Fruit fly (Drosophila melanogaster) whole organism, embryonic: ENCODE measurements around the gene CG31139.
A peak's percentile ranks its signal among the peaks of the same experiment; 100 is the strongest.

Experiments used
- BEAF-32 ChIP-seq: fragments of 200-800 bp; sonication (Bioruptor generic); optimal IDR thresholded peaks from 3 replicates; lab custom pipeline; 2017; ENCODE audit warnings: missing biosample characterization, missing genetic modification characterization, mild to moderate bottlenecking, moderate library complexity, missing genetic modification reagents
- CG10543 ChIP-seq: fragments of 200-800 bp; sonication (Bioruptor generic); optimal IDR thresholded peaks from 3 replicates; lab custom pipeline; 2017; ENCODE audit warnings: missing biosample characterization, mild to moderate bottlenecking, missing genetic modification characterization, moderate library complexity
- CG10565 ChIP-seq: fragments of 200-800 bp; sonication (Bioruptor generic); optimal IDR thresholded peaks from 3 replicates; lab custom pipeline; 2016; ENCODE audit warnings: missing biosample characterization, mild to moderate bottlenecking, missing genetic modification characterization
- CG10959 ChIP-seq: fragments of 200-800 bp; sonication (Bioruptor generic); IDR thresholded peaks from 2 replicates; pipeline ENCODE4 v1.3.6; 2022; ENCODE audit warnings: missing biosample characterization, missing genetic modification characterization
- CG13287 ChIP-seq: fragments of 200-800 bp; sonication (Bioruptor generic); IDR thresholded peaks from 2 replicates; pipeline ENCODE4 v1.3.6; 2022; ENCODE audit warnings: missing biosample characterization, missing genetic modification characterization; ENCODE audit not compliant: partially characterized antibody
- CG14710 ChIP-seq: fragments of 200-800 bp; sonication (Bioruptor generic); optimal IDR thresholded peaks from 3 replicates; lab custom pipeline; 2019; ENCODE audit warnings: missing biosample characterization, mild to moderate bottlenecking, missing genetic modification characterization, moderate library complexity
- CG14860 ChIP-seq: fragments of 200-800 bp; sonication (Bioruptor generic); IDR thresholded peaks from 3 replicates; pipeline ENCODE4 v1.3.6; 2022; ENCODE audit warnings: missing biosample characterization, missing genetic modification characterization; ENCODE audit not compliant: partially characterized antibody
- CG16813 ChIP-seq: fragments of 200-800 bp; sonication (Bioruptor generic); IDR thresholded peaks from 3 replicates; pipeline ENCODE4 v1.3.6; 2022; ENCODE audit warnings: missing biosample characterization, missing genetic modification characterization; ENCODE audit not compliant: partially characterized antibody
- CG17361 ChIP-seq: fragments of 200-800 bp; sonication (Bioruptor generic); IDR thresholded peaks from 3 replicates; pipeline ENCODE4 v1.3.6; 2022; ENCODE audit warnings: missing biosample characterization, missing genetic modification characterization
- CG17568 ChIP-seq: fragments of 200-800 bp; sonication (Bioruptor generic); optimal IDR thresholded peaks from 2 replicates; lab custom pipeline; 2018; ENCODE audit warnings: missing biosample characterization, mild to moderate bottlenecking, missing genetic modification characterization, moderate library complexity
- CG2129 ChIP-seq: fragments of 200-800 bp; sonication (Bioruptor generic); IDR thresholded peaks from 2 replicates; pipeline ENCODE4 v1.3.6; 2022; ENCODE audit warnings: missing biosample characterization, missing genetic modification characterization; ENCODE audit not compliant: partially characterized antibody
- CG2199 ChIP-seq: fragments of 200-800 bp; sonication (Bioruptor generic); IDR thresholded peaks from 3 replicates; pipeline ENCODE4 v1.3.6; 2022; ENCODE audit warnings: missing biosample characterization, missing genetic modification characterization
- CG2712 ChIP-seq: fragments of 200-800 bp; optimal IDR thresholded peaks from 3 replicates; lab custom pipeline; 2019; ENCODE audit warnings: missing biosample characterization, mild to moderate bottlenecking, missing genetic modification characterization, moderate library complexity
- CG30403 ChIP-seq: fragments of 200-800 bp; sonication (Bioruptor generic); optimal IDR thresholded peaks from 3 replicates; lab custom pipeline; 2016; ENCODE audit warnings: missing biosample characterization, missing genetic modification characterization
- CG34224 ChIP-seq: fragments of 200-800 bp; sonication (Bioruptor generic); IDR thresholded peaks from 3 replicates; pipeline ENCODE4 v1.3.6; 2022; ENCODE audit warnings: missing biosample characterization, missing genetic modification characterization; ENCODE audit not compliant: partially characterized antibody
- CG34376 ChIP-seq: fragments of 200-800 bp; sonication (Bioruptor generic); optimal IDR thresholded peaks from 2 replicates; lab custom pipeline; 2018; ENCODE audit warnings: missing biosample characterization, mild to moderate bottlenecking, missing genetic modification characterization
- CG3847 ChIP-seq: fragments of 200-800 bp; sonication (Bioruptor generic); IDR thresholded peaks from 2 replicates; pipeline ENCODE4 v1.3.6; 2022; ENCODE audit warnings: missing biosample characterization, missing genetic modification characterization
- CG4617 ChIP-seq: fragments of 200-800 bp; sonication (Bioruptor generic); optimal IDR thresholded peaks from 3 replicates; lab custom pipeline; 2016; ENCODE audit warnings: missing biosample characterization, missing genetic modification characterization, borderline replicate concordance
- CG4730 ChIP-seq: fragments of 200-800 bp; sonication (Bioruptor generic); IDR thresholded peaks from 2 replicates; pipeline ENCODE4 v1.3.6; 2022; ENCODE audit warnings: missing biosample characterization, missing genetic modification characterization
- CG5245 ChIP-seq: fragments of 200-800 bp; sonication (Bioruptor generic); optimal IDR thresholded peaks from 3 replicates; lab custom pipeline; 2016; ENCODE audit warnings: missing biosample characterization, missing genetic modification characterization
- CG6272 ChIP-seq: fragments of 200-800 bp; sonication (Bioruptor generic); IDR thresholded peaks from 2 replicates; pipeline ENCODE4 v1.3.6; 2022; ENCODE audit warnings: missing biosample characterization, missing genetic modification characterization
- CG7786 ChIP-seq: fragments of 200-800 bp; sonication (Bioruptor generic); optimal IDR thresholded peaks from 2 replicates; lab custom pipeline; 2016; ENCODE audit warnings: missing biosample characterization, missing genetic modification characterization
- CG9932 ChIP-seq: fragments of 200-800 bp; sonication (Bioruptor generic); IDR thresholded peaks from 2 replicates; pipeline ENCODE4 v1.3.6; 2022; ENCODE audit warnings: missing biosample characterization, missing genetic modification characterization
- Dref ChIP-seq: fragments of 200-800 bp; sonication (Bioruptor generic); IDR thresholded peaks from 2 replicates; pipeline ENCODE4 v1.3.6; 2022; ENCODE audit warnings: missing biosample characterization, missing genetic modification characterization
- Gug ChIP-seq: fragments of 200-800 bp; sonication (Bioruptor generic); IDR thresholded peaks from 4 replicates; pipeline ENCODE4 v1.3.6; 2022; ENCODE audit warnings: missing biosample characterization, missing genetic modification characterization
- HLH4C ChIP-seq: fragments of 200-800 bp; sonication (Bioruptor generic); IDR thresholded peaks from 3 replicates; pipeline ENCODE4 v1.3.6; 2022; ENCODE audit warnings: missing biosample characterization, missing genetic modification characterization; ENCODE audit not compliant: partially characterized antibody
- MBD-R2 ChIP-seq: fragments of 200-800 bp; sonication (Bioruptor generic); IDR thresholded peaks from 2 replicates; pipeline ENCODE4 v1.3.6; 2022; ENCODE audit warnings: missing biosample characterization, missing genetic modification characterization
- Opbp ChIP-seq: fragments of 200-800 bp; sonication (Bioruptor generic); IDR thresholded peaks from 3 replicates; pipeline ENCODE4 v1.3.6; 2022; ENCODE audit warnings: missing biosample characterization, missing genetic modification characterization; ENCODE audit not compliant: partially characterized antibody
- Pdp1 ChIP-seq, 2 experiments: fragments of 200-800 bp; sonication (Bioruptor generic); optimal IDR thresholded peaks; 3 replicates each; lab custom pipeline; 2016; ENCODE audit warnings: missing biosample characterization in 2 of 2, missing genetic modification characterization in 2 of 2, mild to moderate bottlenecking in 1 of 2, moderate library complexity in 1 of 2
- Scr ChIP-seq: fragments of 200-800 bp; sonication (Bioruptor generic); IDR thresholded peaks from 2 replicates; pipeline ENCODE4 v1.3.6; 2022; ENCODE audit warnings: missing biosample characterization, missing genetic modification characterization; ENCODE audit not compliant: partially characterized antibody
- Sin3A ChIP-seq: fragments of >200 bp; optimal IDR thresholded peaks from 2 replicates; lab custom pipeline; 2018
- Sry-δ ChIP-seq: fragments of 200-800 bp; sonication (Bioruptor generic); optimal IDR thresholded peaks from 2 replicates; lab custom pipeline; 2016; ENCODE audit warnings: missing biosample characterization, missing genetic modification characterization
- amos ChIP-seq: fragments of 200-800 bp; sonication (Bioruptor generic); IDR thresholded peaks from 2 replicates; pipeline ENCODE4 v1.3.6; 2022; ENCODE audit warnings: missing biosample characterization, missing genetic modification characterization; ENCODE audit not compliant: partially characterized antibody
- az2 ChIP-seq: fragments of 200-800 bp; sonication (Bioruptor generic); optimal IDR thresholded peaks from 3 replicates; lab custom pipeline; 2016; ENCODE audit warnings: missing biosample characterization, missing genetic modification characterization
- bbx ChIP-seq: fragments of 200-800 bp; sonication (Bioruptor generic); IDR thresholded peaks from 2 replicates; pipeline ENCODE4 v1.3.6; 2022; ENCODE audit warnings: missing biosample characterization, missing genetic modification characterization; ENCODE audit not compliant: partially characterized antibody
- cg ChIP-seq: fragments of 200-800 bp; sonication (Bioruptor generic); optimal IDR thresholded peaks from 3 replicates; lab custom pipeline; 2019; ENCODE audit warnings: missing biosample characterization, mild to moderate bottlenecking, missing genetic modification characterization, moderate library complexity
- chinmo ChIP-seq: fragments of 200-800 bp; sonication (Bioruptor generic); IDR thresholded peaks from 4 replicates; pipeline ENCODE4 v1.3.6; 2022; ENCODE audit warnings: missing biosample characterization, missing genetic modification characterization; ENCODE audit not compliant: partially characterized antibody
- dati ChIP-seq: fragments of 200-800 bp; sonication (Bioruptor generic); IDR thresholded peaks from 2 replicates; pipeline ENCODE4 v1.3.6; 2022; ENCODE audit warnings: missing biosample characterization, missing genetic modification characterization
- hb ChIP-seq: fragments of 200-800 bp; sonication (Bioruptor generic); IDR thresholded peaks from 3 replicates; pipeline ENCODE4 v1.3.6; 2022; ENCODE audit warnings: missing biosample characterization, missing genetic modification characterization; ENCODE audit not compliant: partially characterized antibody
- hbn ChIP-seq: fragments of 200-800 bp; sonication (Bioruptor generic); IDR thresholded peaks from 2 replicates; pipeline ENCODE4 v1.3.6; 2022; ENCODE audit warnings: missing biosample characterization, missing genetic modification characterization; ENCODE audit not compliant: partially characterized antibody
- lab ChIP-seq: fragments of 200-800 bp; sonication (Bioruptor generic); optimal IDR thresholded peaks from 3 replicates; lab custom pipeline; 2017; ENCODE audit warnings: missing biosample characterization, missing genetic modification characterization, mild to moderate bottlenecking, moderate library complexity, missing genetic modification reagents
- lilli ChIP-seq: fragments of 200-800 bp; sonication (Bioruptor generic); optimal IDR thresholded peaks from 3 replicates; lab custom pipeline; 2016; ENCODE audit warnings: missing biosample characterization, missing genetic modification characterization
- pzg ChIP-seq: fragments of 200-800 bp; sonication (Bioruptor generic); optimal IDR thresholded peaks from 3 replicates; lab custom pipeline; 2018; ENCODE audit warnings: missing biosample characterization, mild to moderate bottlenecking, missing genetic modification characterization, moderate library complexity
- row ChIP-seq: fragments of 200-800 bp; sonication (Bioruptor generic); IDR thresholded peaks from 3 replicates; pipeline ENCODE4 v1.3.6; 2022; ENCODE audit warnings: missing biosample characterization, missing genetic modification characterization
- vnd ChIP-seq: fragments of 200-800 bp; sonication (Bioruptor generic); IDR thresholded peaks from 3 replicates; pipeline ENCODE4 v1.3.6; 2022; ENCODE audit warnings: missing biosample characterization, missing genetic modification characterization; ENCODE audit not compliant: partially characterized antibody
- zen2 ChIP-seq: fragments of 200-800 bp; sonication (Bioruptor generic); IDR thresholded peaks from 3 replicates; pipeline ENCODE4 v1.3.6; 2022; ENCODE audit warnings: missing biosample characterization, missing genetic modification characterization; ENCODE audit not compliant: partially characterized antibody
- zfh2 ChIP-seq: fragments of 200-800 bp; sonication (Bioruptor generic); optimal IDR thresholded peaks from 2 replicates; lab custom pipeline; 2016; ENCODE audit warnings: missing biosample characterization, missing genetic modification characterization

Gene CG31139

dm6 chr3R:22726771-22727455, 21.9 kb downstream of the CG31139 start, which contains the start of gene CG45049 (continued):
- peak; percentile 54; the same call in 1 of the 4 replicates for TF ChIP-seq chinmo (GFP tag; lab: Robert Waterston, UW)
- peak; percentile 90 for TF ChIP-seq CG16813
- no peak for TF ChIP-seq CG10565 (GFP tag; lab: Kevin White, UChicago)
- TF ChIP-seq CG5245 (GFP tag; lab: Kevin White, UChicago): no peak
- TF ChIP-seq cg: peak; percentile 80
- TF ChIP-seq hb: peak; percentile 93
- peak; percentile 87 for TF ChIP-seq HLH4C (GFP tag; lab: Robert Waterston, UW)
- TF ChIP-seq Gug (GFP tag; lab: Robert Waterston, UW): peak; percentile 32; the same call in 1 of the 4 replicates
- TF ChIP-seq hbn (GFP tag; lab: Robert Waterston, UW): peak; percentile 75
- 0 out of 3 replicates have a peak, but pooled peaks have one; percentile 10 for TF ChIP-seq CG2199 (GFP tag; lab: Robert Waterston, UW)
- TF ChIP-seq MBD-R2 (GFP tag; lab: Robert Waterston, UW): 0 out of 2 replicates have a peak, but pooled peaks have one; percentile 22
- TF ChIP-seq CG10543 (GFP tag; lab: Kevin White, UChicago): peak; percentile 23
- TF ChIP-seq lab (GFP tag; lab: Kevin White, UChicago): peak; percentile 33
- TF ChIP-seq CG34224 (GFP tag; lab: Robert Waterston, UW): peak; percentile 86
- peak; percentile 37; the same call in 1 of the 2 replicates for TF ChIP-seq CG6272 (GFP tag; lab: Robert Waterston, UW)
- 0 out of 2 replicates have a peak, but pooled peaks have one; percentile 37 for TF ChIP-seq CG3847 (GFP tag; lab: Robert Waterston, UW)
- peak; percentile 74 for TF ChIP-seq CG14860 (GFP tag; lab: Robert Waterston, UW)
- TF ChIP-seq pzg: peak; percentile 40
- no peak for TF ChIP-seq CG17568 (GFP tag; lab: Kevin White, UChicago)
- TF ChIP-seq zen2: peak; percentile 88
- TF ChIP-seq Sin3A (lab: Kevin White, UChicago): no peak
- peak; percentile 8 for TF ChIP-seq CG2712
- TF ChIP-seq lilli (GFP tag; lab: Kevin White, UChicago): peak; percentile 34
- TF ChIP-seq zfh2: peak; percentile 10
- no peak for TF ChIP-seq az2
- TF ChIP-seq CG34376: peak; percentile 42
- TF ChIP-seq amos (GFP tag; lab: Robert Waterston, UW): peak; percentile 96
- TF ChIP-seq vnd (GFP tag; lab: Robert Waterston, UW): peak; percentile 89
- peak; percentile 72 for TF ChIP-seq CG4617 (GFP tag; lab: Kevin White, UChicago)
- TF ChIP-seq Scr: peak; percentile 92
- peak; percentile 66 for TF ChIP-seq row (GFP tag; lab: Robert Waterston, UW)
- TF ChIP-seq CG7786 (GFP tag; lab: Kevin White, UChicago): no peak
- TF ChIP-seq dati (GFP tag; lab: Robert Waterston, UW): no peak
- TF ChIP-seq CG17361 (GFP tag; lab: Robert Waterston, UW): peak; percentile 31; the same call in 1 of the 3 replicates
- TF ChIP-seq bbx (GFP tag; lab: Robert Waterston, UW): peak; percentile 94
- TF ChIP-seq CG10959 (GFP tag; lab: Robert Waterston, UW): no peak
- TF ChIP-seq CG9932 (GFP tag; lab: Robert Waterston, UW): peak; percentile 65
- TF ChIP-seq CG2129 (GFP tag; lab: Robert Waterston, UW): peak; percentile 67
- peak; percentile 18 for TF ChIP-seq CG30403 (GFP tag; lab: Kevin White, UChicago)
- peak; percentile 89 for TF ChIP-seq Sry-δ (GFP tag; lab: Kevin White, UChicago)
- TF ChIP-seq CG14710 (tag; lab: Kevin White, UChicago): peak; percentile 0
- TF ChIP-seq Pdp1 (GFP tag; optimal IDR thresholded peaks at IDR 0.05; lab: Kevin White, UChicago): peak in 1 of 2 experiments; percentile 12
- TF ChIP-seq CG13287 (GFP tag; lab: Robert Waterston, UW): peak; percentile 79
- TF ChIP-seq Dref (GFP tag; lab: Robert Waterston, UW): peak; percentile 63
- no peak for TF ChIP-seq CG4730 (GFP tag; lab: Robert Waterston, UW)
- TF ChIP-seq Opbp: peak; percentile 94
- peak; percentile 84 for TF ChIP-seq BEAF-32 (GFP tag; lab: Kevin White, UChicago)
